Worm (Caenorhabditis elegans) whole organism, midembryonic: ENCODE data around the gene F55A11.11.

ENCODE experiments used
- cog-1 ChIP-seq: sonication (generic microtip); optimal IDR thresholded peaks from 2 replicates; lab custom pipeline; 2016; ENCODE audit warnings: missing genetic modification characterization, missing compliant biosample characterization
- flt-1 ChIP-seq: fragments of 200-800 bp; sonication (Bioruptor generic); IDR thresholded peaks from 2 replicates; pipeline ENCODE4 v1.3.6; 2022; ENCODE audit warnings: missing genetic modification characterization, missing compliant biosample characterization
- klf-2 ChIP-seq: fragments of 200-800 bp; sonication (Bioruptor generic); conservative IDR thresholded peaks from 2 replicates; pipeline ENCODE4 v1.3.6; 2022; ENCODE audit warnings: missing genetic modification reagents, missing genetic modification characterization, missing compliant biosample characterization
- med-1 ChIP-seq: sonication (generic microtip); optimal IDR thresholded peaks from 2 replicates; lab custom pipeline; 2017; ENCODE audit warnings: missing genetic modification characterization, mild to moderate bottlenecking, missing compliant biosample characterization, antibody characterized with exemption, missing genetic modification reagents; ENCODE audit not compliant: insufficient read depth
- ref-1 ChIP-seq: fragments of 200-800 bp; sonication (Bioruptor generic); conservative IDR thresholded peaks from 2 replicates; pipeline ENCODE4 v1.3.6; 2022; ENCODE audit warnings: missing genetic modification reagents, missing genetic modification characterization, missing compliant biosample characterization
- tab-1 ChIP-seq: fragments of 200-800 bp; sonication (Bioruptor generic); IDR thresholded peaks from 2 replicates; pipeline ENCODE4 v1.3.6; 2022; ENCODE audit warnings: missing genetic modification characterization, missing compliant biosample characterization
- ztf-23 ChIP-seq: fragments of 200-800 bp; sonication (Bioruptor generic); IDR thresholded peaks from 2 replicates; pipeline ENCODE4 v1.3.6; 2022; ENCODE audit warnings: missing genetic modification reagents, missing genetic modification characterization, missing compliant biosample characterization
- ztf-29 ChIP-seq: fragments of 200-800 bp; sonication (Bioruptor generic); IDR thresholded peaks from 2 replicates; pipeline ENCODE4 v1.3.6; 2022; ENCODE audit warnings: missing genetic modification reagents, missing genetic modification characterization, missing compliant biosample characterization

- TF ChIP-seq cog-1 (no peak), ref-1 (GFP tag; lab: Robert Waterston, UW) (no peak), ztf-29 (GFP tag; lab: Robert Waterston, UW) (no peak), med-1 (GFP tag; lab: Kevin White, UChicago) (no peak), klf-2 (GFP tag; lab: Robert Waterston, UW) (no peak), ztf-23 (GFP tag; lab: Robert Waterston, UW) (no peak), flt-1 (GFP tag; lab: Robert Waterston, UW) (no peak), tab-1 (no peak)
Observed at ce11 chrV:11773934-11774333, 9.0 kb upstream of the F55A11.11 start.
